Worm (Caenorhabditis elegans): ENCODE measurements around the gene C23H3.9.

DNA sequence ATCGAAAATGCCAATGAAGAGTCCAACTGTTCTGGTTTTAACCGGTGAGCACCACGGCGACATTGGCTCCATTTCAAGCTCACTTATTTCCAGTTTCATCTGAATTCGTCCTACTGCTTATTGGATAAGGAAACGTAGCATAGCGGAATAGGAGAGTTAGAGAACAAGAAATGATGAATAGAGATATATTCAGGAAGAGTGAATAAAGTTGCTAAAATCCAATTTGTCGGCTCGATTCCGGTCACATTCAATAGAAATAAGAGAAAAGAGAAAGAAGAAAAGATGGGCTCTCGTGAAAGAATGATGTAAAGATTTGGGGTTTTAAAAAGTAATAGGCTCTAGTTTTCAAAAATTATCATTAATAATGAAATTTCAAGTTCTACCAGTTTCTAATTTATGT lies 5.7 kb downstream of the C23H3.9 start:
- TF ChIP-seq unc-62 (GFP tag; optimal IDR thresholded peaks at IDR 0.05) (no peak), mdl-1 (tag; optimal IDR thresholded peaks at IDR 0.05) (no peak), mab-5 (tag; optimal IDR thresholded peaks at IDR 0.05) (no peak), snpc-4 (tag; optimal IDR thresholded peaks at IDR 0.05) (no peak), ztf-11 (tag; optimal IDR thresholded peaks at IDR 0.05) (no peak), peb-1 (tag; optimal IDR thresholded peaks at IDR 0.05) (no peak), nhr-237 (tag; optimal IDR thresholded peaks at IDR 0.05) (no peak)
